Fruit fly (Drosophila melanogaster) whole organism, wandering third instar larva: Measurements from ENCODE around the gene CG17625.
A peak's percentile ranks its signal among the peaks of the same experiment; 100 is the strongest.

Experiments used
- Abd-B ChIP-seq: fragments of >200 bp; optimal IDR thresholded peaks from 2 replicates; lab custom pipeline; 2017; ENCODE audit warnings: missing biosample characterization, missing genetic modification characterization
- CG32264 ChIP-seq: fragments of 200-800 bp; sonication (Bioruptor generic); optimal IDR thresholded peaks from 2 replicates; lab custom pipeline; 2016; ENCODE audit warnings: missing biosample characterization, missing genetic modification characterization
- CG9705 ChIP-seq: fragments of 200-800 bp; sonication (Bioruptor generic); optimal IDR thresholded peaks from 2 replicates; lab custom pipeline; 2018; ENCODE audit warnings: missing biosample characterization, mild to moderate bottlenecking, missing genetic modification characterization
- CrebA ChIP-seq: fragments of 200-800 bp; sonication (Bioruptor generic); optimal IDR thresholded peaks from 2 replicates; lab custom pipeline; 2016; ENCODE audit warnings: missing biosample characterization, mild to moderate bottlenecking, missing genetic modification characterization, borderline replicate concordance
- Dfd ChIP-seq: fragments of >200 bp; optimal IDR thresholded peaks from 2 replicates; lab custom pipeline; 2017; ENCODE audit warnings: missing biosample characterization, missing genetic modification characterization
- Dif ChIP-seq: fragments of 200-275, 200-300 bp; sonication (Bioruptor generic); optimal IDR thresholded peaks from 2 replicates; lab custom pipeline; 2018; ENCODE audit warnings: missing biosample characterization, missing genetic modification characterization; ENCODE audit not compliant: partially characterized antibody
- GATAd ChIP-seq: sonication (Bioruptor generic); optimal IDR thresholded peaks from 2 replicates; lab custom pipeline; 2016; ENCODE audit warnings: missing biosample characterization, missing genetic modification characterization
- HLH106 ChIP-seq: fragments of 200-800 bp; optimal IDR thresholded peaks from 3 replicates; lab custom pipeline; 2019; ENCODE audit warnings: missing biosample characterization, mild to moderate bottlenecking, missing genetic modification characterization, moderate library complexity
- Hnf4 ChIP-seq: fragments of 200-800 bp; sonication (Bioruptor generic); optimal IDR thresholded peaks from 2 replicates; lab custom pipeline; 2016; ENCODE audit warnings: missing biosample characterization, mild to moderate bottlenecking, missing genetic modification characterization
- Hr78 ChIP-seq: fragments of >200 bp; optimal IDR thresholded peaks from 2 replicates; lab custom pipeline; 2017; ENCODE audit warnings: missing biosample characterization, missing genetic modification characterization
- Hr83 ChIP-seq: fragments of 200-300 bp; sonication (Bioruptor generic); optimal IDR thresholded peaks from 2 replicates; lab custom pipeline; 2016; ENCODE audit warnings: missing biosample characterization, mild to moderate bottlenecking, missing genetic modification characterization, moderate library complexity; ENCODE audit not compliant: poor library complexity, severe bottlenecking
- Jra ChIP-seq: sonication (Bioruptor generic); optimal IDR thresholded peaks from 2 replicates; lab custom pipeline; 2016; ENCODE audit warnings: missing biosample characterization, missing genetic modification characterization
- Mio ChIP-seq: sonication (Bioruptor generic); optimal IDR thresholded peaks from 2 replicates; lab custom pipeline; 2016; ENCODE audit warnings: missing biosample characterization, missing genetic modification characterization
- Myc ChIP-seq: fragments of >200 bp; optimal IDR thresholded peaks from 2 replicates; lab custom pipeline; 2017
- N ChIP-seq: fragments of >200 bp; optimal IDR thresholded peaks from 2 replicates; lab custom pipeline; 2018; ENCODE audit warnings: missing biosample characterization, missing external identifiers, missing genetic modification characterization
- OdsH ChIP-seq: fragments of 200-800 bp; sonication (Bioruptor generic); optimal IDR thresholded peaks from 2 replicates; lab custom pipeline; 2016; ENCODE audit warnings: missing biosample characterization, mild to moderate bottlenecking, missing genetic modification characterization
- Rel ChIP-seq, 2 experiments: fragments of 200-800 bp; sonication (Bioruptor generic) in 1 of 2; optimal IDR thresholded peaks; 2 replicates in 1 of 2; 3 replicates in 1 of 2; lab custom pipeline; 2016 to 2019; ENCODE audit warnings: mild to moderate bottlenecking in 2 of 2, missing biosample characterization in 2 of 2, missing genetic modification characterization in 2 of 2, moderate library complexity in 1 of 2
- Sp1 ChIP-seq: fragments of 200-800 bp; sonication (Bioruptor generic); optimal IDR thresholded peaks from 3 replicates; lab custom pipeline; 2019; ENCODE audit warnings: missing biosample characterization, mild to moderate bottlenecking, missing genetic modification characterization, moderate library complexity
- Vsx2 ChIP-seq: fragments of 200-300, 225-300 bp; sonication (Bioruptor generic); optimal IDR thresholded peaks from 2 replicates; lab custom pipeline; 2018; ENCODE audit warnings: missing biosample characterization, missing genetic modification characterization; ENCODE audit not compliant: partially characterized antibody
- br ChIP-seq: fragments of 200-800 bp; sonication (Bioruptor generic); optimal IDR thresholded peaks from 2 replicates; lab custom pipeline; 2016; ENCODE audit warnings: missing biosample characterization, missing genetic modification characterization
- brk ChIP-seq: fragments of 200-800 bp; sonication (Bioruptor generic); optimal IDR thresholded peaks from 2 replicates; lab custom pipeline; 2016; ENCODE audit warnings: missing biosample characterization, mild to moderate bottlenecking, missing genetic modification characterization
- dl ChIP-seq, 2 experiments: fragments of 175-275, 200-275 bp in 1 of 2; fragments of 200-275 bp in 1 of 2; sonication (Bioruptor generic); optimal IDR thresholded peaks; lab custom pipeline; 2018; ENCODE audit warnings: mild to moderate bottlenecking in 2 of 2, missing biosample characterization in 2 of 2, missing genetic modification characterization in 2 of 2, moderate library complexity in 2 of 2; ENCODE audit not compliant: partially characterized antibody in 2 of 2, insufficient read depth in 1 of 2
- dmrt93B ChIP-seq: fragments of 200-800 bp; sonication (Bioruptor generic); optimal IDR thresholded peaks from 2 replicates; lab custom pipeline; 2018; ENCODE audit warnings: missing biosample characterization, mild to moderate bottlenecking, missing genetic modification characterization
- dsf ChIP-seq: sonication (Bioruptor generic); optimal IDR thresholded peaks from 2 replicates; lab custom pipeline; 2016; ENCODE audit warnings: missing biosample characterization, missing genetic modification characterization, borderline replicate concordance
- ey ChIP-seq: fragments of 200-800 bp; sonication (Bioruptor generic); optimal IDR thresholded peaks from 2 replicates; lab custom pipeline; 2016; ENCODE audit warnings: missing biosample characterization, missing genetic modification characterization
- foxo ChIP-seq, 2 experiments: fragments of 200-800 bp; sonication (Bioruptor generic); optimal IDR thresholded peaks; 2 replicates in 1 of 2; 3 replicates in 1 of 2; lab custom pipeline; 2016 to 2017; ENCODE audit warnings: missing biosample characterization in 2 of 2, missing genetic modification characterization in 2 of 2
- fru ChIP-seq: fragments of 200-800 bp; sonication (Bioruptor generic); optimal IDR thresholded peaks from 3 replicates; lab custom pipeline; 2016; ENCODE audit warnings: missing biosample characterization, mild to moderate bottlenecking, missing genetic modification characterization
- h ChIP-seq: fragments of 200-800 bp; sonication (Bioruptor generic); optimal IDR thresholded peaks from 3 replicates; lab custom pipeline; 2016; ENCODE audit warnings: missing biosample characterization, mild to moderate bottlenecking, missing genetic modification characterization
- jim ChIP-seq: fragments of 175-275, 200-325 bp; sonication (Bioruptor generic); optimal IDR thresholded peaks from 2 replicates; lab custom pipeline; 2016; ENCODE audit warnings: missing biosample characterization, mild to moderate bottlenecking, missing genetic modification characterization
- lola ChIP-seq: fragments of >200 bp; optimal IDR thresholded peaks from 2 replicates; lab custom pipeline; 2017; ENCODE audit warnings: missing biosample characterization, missing genetic modification characterization
- pan ChIP-seq: fragments of >200 bp; optimal IDR thresholded peaks from 2 replicates; lab custom pipeline; 2017
- psq ChIP-seq: fragments of 200-800 bp; sonication (Bioruptor generic); optimal IDR thresholded peaks from 3 replicates; lab custom pipeline; 2017; ENCODE audit warnings: missing biosample characterization, mild to moderate bottlenecking, missing genetic modification characterization, moderate library complexity
- rgr ChIP-seq: fragments of 200-800 bp; sonication (Bioruptor generic); optimal IDR thresholded peaks from 3 replicates; lab custom pipeline; 2016; ENCODE audit warnings: missing biosample characterization, mild to moderate bottlenecking, missing genetic modification characterization
- sage ChIP-seq: fragments of 200-800 bp; sonication (Bioruptor generic); optimal IDR thresholded peaks from 2 replicates; lab custom pipeline; 2016; ENCODE audit warnings: missing biosample characterization, mild to moderate bottlenecking, missing genetic modification characterization
- sv ChIP-seq: fragments of 200-800 bp; sonication (Bioruptor generic); optimal IDR thresholded peaks from 3 replicates; lab custom pipeline; 2016; ENCODE audit warnings: missing biosample characterization, missing genetic modification characterization
- tai ChIP-seq: sonication (Bioruptor generic); optimal IDR thresholded peaks from 2 replicates; lab custom pipeline; 2016; ENCODE audit warnings: missing biosample characterization, missing genetic modification characterization
- usp ChIP-seq: fragments of >200 bp; optimal IDR thresholded peaks from 2 replicates; lab custom pipeline; 2017; ENCODE audit warnings: missing biosample characterization, missing genetic modification characterization
- woc ChIP-seq: sonication (Bioruptor generic); optimal IDR thresholded peaks from 2 replicates; lab custom pipeline; 2016; ENCODE audit warnings: missing biosample characterization, mild to moderate bottlenecking, missing genetic modification characterization

CG17625 gene

DNA sequence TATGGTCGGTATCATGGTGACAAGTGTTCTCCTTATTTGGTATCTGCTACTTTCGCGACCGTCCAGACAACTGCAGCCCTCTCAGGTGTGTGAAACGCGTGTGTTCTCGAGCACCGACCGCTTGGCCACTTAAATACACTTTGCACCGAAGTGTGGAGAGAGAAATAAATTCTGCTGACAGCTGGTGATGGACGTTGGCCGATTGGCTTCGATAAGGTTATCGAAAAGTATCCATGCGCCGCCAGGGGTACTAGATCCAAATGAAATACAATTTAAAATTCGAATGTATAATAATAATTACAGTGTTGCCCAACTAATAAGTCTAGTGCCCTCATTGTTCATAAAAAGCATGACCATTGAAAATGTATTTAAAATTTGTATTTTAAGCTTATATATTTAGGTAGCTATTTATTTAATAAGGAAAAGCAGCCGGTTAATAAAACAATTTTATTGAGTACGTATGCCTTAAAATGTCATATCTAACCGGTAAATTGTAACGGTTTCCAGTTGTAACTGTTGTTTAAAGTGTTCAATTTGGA is at the start of gene CG17625, which contains the start of gene Gclm:
Gene CG17625, plus strand, starts transcription at position 514 of the 539 bp plus-strand sequence.
Gene Gclm, minus strand, starts transcription at position 175 of the 539 bp plus-strand sequence.
- TF ChIP-seq N (GFP tag; lab: Kevin White, UChicago) = no peak
- no peak for TF ChIP-seq tai (GFP tag; lab: Kevin White, UChicago)
- TF ChIP-seq Myc (lab: Kevin White, UChicago) = no peak
- no peak for TF ChIP-seq pan (lab: Kevin White, UChicago)
- no peak for TF ChIP-seq dl (GFP tag; optimal IDR thresholded peaks at IDR 0.05; lab: Kevin White, UChicago; ENCODE audit: insufficient read depth in 1 of 2, partially characterized antibody in 2 of 2)
- peak; percentile 34 for TF ChIP-seq dsf (GFP tag; lab: Kevin White, UChicago)
- peak; percentile 67 for TF ChIP-seq h (GFP tag; lab: Kevin White, UChicago)
- no peak for TF ChIP-seq Rel (GFP tag; optimal IDR thresholded peaks at IDR 0.05; lab: Kevin White, UChicago)
- peak; percentile 57 for TF ChIP-seq Rel (tag; optimal IDR thresholded peaks at IDR 0.05; lab: Kevin White, UChicago)
- peak; percentile 42 for TF ChIP-seq woc (GFP tag; lab: Kevin White, UChicago)
- peak; percentile 59 for TF ChIP-seq Sp1 (GFP tag; lab: Kevin White, UChicago)
- no peak for TF ChIP-seq jim (GFP tag; lab: Kevin White, UChicago)
- TF ChIP-seq sage = no peak
- no peak for TF ChIP-seq GATAd (GFP tag; lab: Kevin White, UChicago)
- no peak for TF ChIP-seq dmrt93B (GFP tag; lab: Kevin White, UChicago)
- TF ChIP-seq CG9705 = peak; percentile 26
- no peak for TF ChIP-seq CG32264
- TF ChIP-seq psq (GFP tag; lab: Kevin White, UChicago) = peak; percentile 46
- no peak for TF ChIP-seq Vsx2 (GFP tag; lab: Kevin White, UChicago)
- peak; percentile 47 for TF ChIP-seq sv (GFP tag; lab: Kevin White, UChicago)
- no peak for TF ChIP-seq Mio
- peak; percentile 61 for TF ChIP-seq rgr (GFP tag; lab: Kevin White, UChicago)
- peak; percentile 64 for TF ChIP-seq HLH106
- no peak for TF ChIP-seq usp (GFP tag; lab: Kevin White, UChicago)
- no peak for TF ChIP-seq brk (GFP tag; lab: Kevin White, UChicago)
- peak; percentile 48 for TF ChIP-seq fru
- TF ChIP-seq Abd-B (GFP tag; lab: Kevin White, UChicago) = no peak
- TF ChIP-seq CrebA (GFP tag; lab: Kevin White, UChicago) = no peak
- peak; percentile 58 for TF ChIP-seq OdsH
- no peak for TF ChIP-seq Hnf4 (GFP tag; lab: Kevin White, UChicago)
- TF ChIP-seq Dif (GFP tag; lab: Kevin White, UChicago) = no peak
- no peak for TF ChIP-seq Jra (GFP tag; lab: Kevin White, UChicago)
- TF ChIP-seq Dfd (GFP tag; lab: Kevin White, UChicago) = no peak
- no peak for TF ChIP-seq Hr78
- TF ChIP-seq br (GFP tag; lab: Kevin White, UChicago) = peak; percentile 60
- peak; percentile 3 for TF ChIP-seq ey
- TF ChIP-seq lola (GFP tag; lab: Kevin White, UChicago) = no peak
- peak; percentile 52 for TF ChIP-seq Hr83 (GFP tag; lab: Kevin White, UChicago)
- TF ChIP-seq foxo (GFP tag; optimal IDR thresholded peaks at IDR 0.05; lab: Kevin White, UChicago) = peak in 1 of 2 experiments; percentile 55

dm6 chr3R:22638604-22639238 is 47.9 kb upstream of the CG17625 start:
- no peak for TF ChIP-seq usp (GFP tag; lab: Kevin White, UChicago)
- no peak for TF ChIP-seq Mio
